Fruit fly (Drosophila melanogaster) whole organism, pupa: Measurements from ENCODE around the gene ScpX.

ENCODE experiments used
- CG10348 ChIP-seq: fragments of 200-800 bp; sonication (Bioruptor generic); IDR thresholded peaks from 2 replicates; pipeline ENCODE4 v1.3.6; 2022; ENCODE audit warnings: missing biosample characterization, missing genetic modification characterization
- CG12605 ChIP-seq: fragments of 200-800 bp; sonication (Bioruptor generic); IDR thresholded peaks from 2 replicates; pipeline ENCODE4 v1.3.6; 2022; ENCODE audit warnings: missing biosample characterization, missing genetic modification characterization
- CG13204 ChIP-seq: fragments of 200-800 bp; sonication (Bioruptor generic); optimal IDR thresholded peaks from 2 replicates; lab custom pipeline; 2018; ENCODE audit warnings: missing biosample characterization, mild to moderate bottlenecking, missing genetic modification characterization, moderate library complexity
- CG14655 ChIP-seq: fragments of 200-800 bp; sonication (Bioruptor generic); optimal IDR thresholded peaks from 3 replicates; lab custom pipeline; 2017; ENCODE audit warnings: mild to moderate bottlenecking, missing biosample characterization, missing genetic modification reagents, missing genetic modification characterization
- CG15710 ChIP-seq: fragments of 200-800 bp; sonication (Bioruptor generic); optimal IDR thresholded peaks from 2 replicates; lab custom pipeline; 2018; ENCODE audit warnings: missing biosample characterization, mild to moderate bottlenecking, missing genetic modification characterization, moderate library complexity
- CG17806 ChIP-seq: fragments of 200-800 bp; sonication (Bioruptor generic); optimal IDR thresholded peaks from 2 replicates; lab custom pipeline; 2018; ENCODE audit warnings: missing biosample characterization, mild to moderate bottlenecking, missing genetic modification characterization, moderate library complexity
- CG32121 ChIP-seq: fragments of 200-800 bp; sonication (Bioruptor generic); IDR thresholded peaks from 2 replicates; pipeline ENCODE4 v1.3.6; 2022; ENCODE audit warnings: missing biosample characterization, missing genetic modification characterization
- CG34367 ChIP-seq: fragments of 200-800 bp; sonication (Bioruptor generic); optimal IDR thresholded peaks from 2 replicates; lab custom pipeline; 2018; ENCODE audit warnings: missing biosample characterization, mild to moderate bottlenecking, missing genetic modification characterization
- CG4496 ChIP-seq: fragments of 200-800 bp; sonication (Bioruptor generic); IDR thresholded peaks from 3 replicates; pipeline ENCODE4 v1.3.6; 2022; ENCODE audit warnings: missing biosample characterization, missing genetic modification characterization
- CG8159 ChIP-seq: fragments of 200-800 bp; sonication (Bioruptor generic); optimal IDR thresholded peaks from 3 replicates; lab custom pipeline; 2018; ENCODE audit warnings: missing biosample characterization, mild to moderate bottlenecking, missing genetic modification characterization, moderate library complexity
- CG8301 ChIP-seq: fragments of 200-800 bp; sonication (Bioruptor generic); optimal IDR thresholded peaks from 2 replicates; lab custom pipeline; 2018; ENCODE audit warnings: missing biosample characterization, mild to moderate bottlenecking, missing genetic modification characterization
- CG9948 ChIP-seq: fragments of 200-800 bp; sonication (Bioruptor generic); optimal IDR thresholded peaks from 2 replicates; lab custom pipeline; 2018; ENCODE audit warnings: missing biosample characterization, mild to moderate bottlenecking, missing genetic modification characterization, moderate library complexity
- D1 ChIP-seq: fragments of 200-800 bp; sonication (Bioruptor generic); optimal IDR thresholded peaks from 2 replicates; lab custom pipeline; 2018; ENCODE audit warnings: missing biosample characterization, mild to moderate bottlenecking, missing genetic modification characterization, moderate library complexity
- EcR ChIP-seq: fragments of 200-800 bp; sonication (Bioruptor generic); optimal IDR thresholded peaks from 3 replicates; lab custom pipeline; 2019; ENCODE audit warnings: missing biosample characterization, missing genetic modification characterization, mild to moderate bottlenecking, moderate library complexity, missing genetic modification reagents
- Ets98B ChIP-seq: fragments of 200-800 bp; sonication (Bioruptor generic); IDR thresholded peaks from 2 replicates; pipeline ENCODE4 v1.3.6; 2022; ENCODE audit warnings: missing biosample characterization, missing genetic modification characterization
- Pif1A ChIP-seq: fragments of 200-800 bp; sonication (Bioruptor generic); optimal IDR thresholded peaks from 3 replicates; lab custom pipeline; 2016; ENCODE audit warnings: missing biosample characterization, missing genetic modification characterization
- Pif1B ChIP-seq: fragments of 200-800 bp; sonication (Bioruptor generic); optimal IDR thresholded peaks from 3 replicates; lab custom pipeline; 2016; ENCODE audit warnings: missing biosample characterization, missing genetic modification characterization
- Snoo ChIP-seq: fragments of 200-800 bp; sonication (Bioruptor generic); optimal IDR thresholded peaks from 3 replicates; lab custom pipeline; 2017; ENCODE audit warnings: missing biosample characterization, mild to moderate bottlenecking, missing genetic modification characterization, inconsistent platforms
- fd96Ca ChIP-seq: fragments of 200-800 bp; sonication (Bioruptor generic); IDR thresholded peaks from 3 replicates; pipeline ENCODE4 v1.3.6; 2022; ENCODE audit warnings: missing biosample characterization, missing genetic modification characterization
- gl ChIP-seq: fragments of 200-800 bp; sonication (Bioruptor generic); optimal IDR thresholded peaks from 2 replicates; lab custom pipeline; 2018; ENCODE audit warnings: missing biosample characterization, mild to moderate bottlenecking, missing genetic modification characterization
- rn ChIP-seq: fragments of 200-800 bp; sonication (Bioruptor generic); IDR thresholded peaks from 2 replicates; pipeline ENCODE4 v1.3.6; 2022; ENCODE audit warnings: missing biosample characterization, missing genetic modification characterization

ScpX gene

dm6 chr2L:18857635-18858059, 26.6 kb downstream of the ScpX start:
- TF ChIP-seq CG13204 (GFP tag; lab: Kevin White, UChicago) (peak; percentile 85), CG15710 (tag; lab: Kevin White, UChicago) (peak; percentile 95), CG4496 (GFP tag; lab: Robert Waterston, UW) (peak; percentile 98), CG14655 (GFP tag; lab: Kevin White, UChicago) (peak; percentile 95), CG10348 (GFP tag; lab: Robert Waterston, UW) (peak; percentile 83), CG8159 (tag; lab: Kevin White, UChicago) (peak; percentile 94), Ets98B (GFP tag; lab: Robert Waterston, UW) (peak; percentile 97), rn (GFP tag; lab: Robert Waterston, UW) (peak; percentile 82), Snoo (peak; percentile 95), CG32121 (GFP tag; lab: Robert Waterston, UW) (peak; percentile 95), CG9948 (tag; lab: Kevin White, UChicago) (peak; percentile 94), gl (tag; lab: Kevin White, UChicago) (peak; percentile 87), CG8301 (peak; percentile 95), CG17806 (tag; lab: Kevin White, UChicago) (peak; percentile 96), fd96Ca (GFP tag; lab: Robert Waterston, UW) (peak; percentile 97), CG34367 (peak; percentile 95), EcR (GFP tag; lab: Kevin White, UChicago) (no peak), Pif1A (peak; percentile 96), Pif1B (GFP tag; lab: Kevin White, UChicago) (peak; percentile 92), D1 (tag; lab: Kevin White, UChicago) (peak; percentile 62), CG12605 (peak; percentile 95)

dm6 chr2L:18858661-18859532, 27.9 kb downstream of the ScpX start, which contains the start of the genes CG10602 and mRpL13:
Gene CG10602 (minus strand): TSS chr2L:18859248.
Gene mRpL13 (minus strand): TSS chr2L:18859248.
- TF ChIP-seq Ets98B (GFP tag; lab: Robert Waterston, UW) (no peak), D1 (tag; lab: Kevin White, UChicago) (peak; percentile 90), Snoo (no peak)

dm6 chr2L:18860920-18861319, 29.9 kb downstream of the ScpX start:
- TF ChIP-seq CG14655 (GFP tag; lab: Kevin White, UChicago) = no peak
- no peak for TF ChIP-seq CG10348 (GFP tag; lab: Robert Waterston, UW)
- no peak for TF ChIP-seq D1 (tag; lab: Kevin White, UChicago)
- TF ChIP-seq CG4496 (GFP tag; lab: Robert Waterston, UW) = no peak
- TF ChIP-seq CG13204 (GFP tag; lab: Kevin White, UChicago) = no peak
- TF ChIP-seq CG32121 (GFP tag; lab: Robert Waterston, UW) = no peak
- TF ChIP-seq Pif1B (GFP tag; lab: Kevin White, UChicago) = no peak
- TF ChIP-seq Pif1A = no peak
- TF ChIP-seq CG8301 = no peak
- TF ChIP-seq CG9948 (tag; lab: Kevin White, UChicago) = no peak
- no peak for TF ChIP-seq rn (GFP tag; lab: Robert Waterston, UW)
- TF ChIP-seq CG17806 (tag; lab: Kevin White, UChicago) = no peak
- TF ChIP-seq CG34367 = no peak

- no peak for TF ChIP-seq Ets98B (GFP tag; lab: Robert Waterston, UW)
- TF ChIP-seq CG32121 (GFP tag; lab: Robert Waterston, UW) = no peak
- no peak for TF ChIP-seq fd96Ca (GFP tag; lab: Robert Waterston, UW)
- TF ChIP-seq gl (tag; lab: Kevin White, UChicago) = no peak
- no peak for TF ChIP-seq CG14655 (GFP tag; lab: Kevin White, UChicago)
- no peak for TF ChIP-seq CG9948 (tag; lab: Kevin White, UChicago)
- no peak for TF ChIP-seq CG17806 (tag; lab: Kevin White, UChicago)
- no peak for TF ChIP-seq Pif1A
- no peak for TF ChIP-seq CG15710 (tag; lab: Kevin White, UChicago)
- no peak for TF ChIP-seq CG10348 (GFP tag; lab: Robert Waterston, UW)
- no peak for TF ChIP-seq Snoo
Observed at dm6 chr2L:18864093-18864492, 33.1 kb downstream of the ScpX start.

- TF ChIP-seq CG34367 (no peak), CG15710 (tag; lab: Kevin White, UChicago) (no peak), Snoo (no peak), D1 (tag; lab: Kevin White, UChicago) (no peak), CG4496 (GFP tag; lab: Robert Waterston, UW) (no peak), CG10348 (GFP tag; lab: Robert Waterston, UW) (no peak), rn (GFP tag; lab: Robert Waterston, UW) (no peak), EcR (GFP tag; lab: Kevin White, UChicago) (no peak), gl (tag; lab: Kevin White, UChicago) (no peak), Ets98B (GFP tag; lab: Robert Waterston, UW) (no peak), CG12605 (no peak), CG17806 (tag; lab: Kevin White, UChicago) (no peak), CG8301 (no peak), fd96Ca (GFP tag; lab: Robert Waterston, UW) (no peak), CG8159 (tag; lab: Kevin White, UChicago) (no peak)
Observed at dm6 chr2L:18864981-18865380, 34.0 kb downstream of the ScpX start.
